Fruit fly (Drosophila melanogaster): Measurements from ENCODE around the gene t-cup.

t-cup gene

DNA sequence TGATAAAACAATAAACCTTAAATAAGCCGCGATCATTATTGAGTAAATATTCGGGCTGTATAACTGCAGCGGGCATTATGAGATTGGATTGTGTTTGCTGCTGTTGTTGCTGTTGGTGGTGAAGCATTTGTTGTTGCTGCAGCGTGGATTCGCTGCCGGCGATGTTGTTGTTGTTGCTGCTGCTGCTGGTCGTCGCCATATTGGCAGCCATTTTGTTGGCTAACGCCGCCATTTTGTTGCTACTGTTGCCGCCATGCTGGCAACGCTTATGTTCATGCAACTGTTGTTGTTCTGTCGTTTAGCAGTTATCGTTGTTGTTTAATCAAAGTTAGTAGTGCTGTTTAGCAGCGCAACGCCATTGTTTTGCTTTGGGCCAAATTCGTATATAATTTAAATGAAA lies 1.4 kb upstream of the t-cup start (continued):
- TF ChIP-seq CG10267 (tag; optimal IDR thresholded peaks at IDR 0.05): no peak
- TF ChIP-seq CG30431 (GFP tag; optimal IDR thresholded peaks at IDR 0.05): no peak
- no peak for TF ChIP-seq so (GFP tag; IDR thresholded peaks at IDR 0.05)
- TF ChIP-seq kni (GFP tag; optimal IDR thresholded peaks at IDR 0.05): no peak
- TF ChIP-seq zfh1 (GFP tag; IDR thresholded peaks at IDR 0.05): 0 out of 3 replicates have a peak, but pooled peaks have one; percentile 32
- peak in 1 of 2 experiments; percentile 6 for TF ChIP-seq bsh (GFP tag; optimal IDR thresholded peaks at IDR 0.05)
- TF ChIP-seq Pdp1 (GFP tag; optimal IDR thresholded peaks at IDR 0.05): peak in 1 of 2 experiments; percentile 14
- TF ChIP-seq CG6689 (GFP tag; IDR thresholded peaks at IDR 0.05): 0 out of 2 replicates have a peak, but pooled peaks have one; percentile 9
- 0 out of 2 replicates have a peak, but pooled peaks have one; percentile 11 for TF ChIP-seq CG31224 (GFP tag; IDR thresholded peaks at IDR 0.05)
- TF ChIP-seq Atf6 (GFP tag; IDR thresholded peaks at IDR 0.05): peak; percentile 19; the same call in 1 of the 2 replicates
- no peak for TF ChIP-seq ab (GFP tag; optimal IDR thresholded peaks at IDR 0.05)
- TF ChIP-seq CG12744 (GFP tag; optimal IDR thresholded peaks at IDR 0.05): peak; percentile 36
- TF ChIP-seq lov (optimal IDR thresholded peaks at IDR 0.05): no peak
- TF ChIP-seq lov (GFP tag; IDR thresholded peaks at IDR 0.05): 0 out of 3 replicates have a peak, but pooled peaks have one; percentile 60
- TF ChIP-seq NC2α (GFP tag; optimal IDR thresholded peaks at IDR 0.05): no peak
- no peak for TF ChIP-seq Gsc (GFP tag; IDR thresholded peaks at IDR 0.05)
- TF ChIP-seq knrl (GFP tag; IDR thresholded peaks at IDR 0.05; ENCODE audit: partially characterized antibody): no peak
- no peak for TF ChIP-seq fru (optimal IDR thresholded peaks at IDR 0.05)
- TF ChIP-seq CG16863 (GFP tag; optimal IDR thresholded peaks at IDR 0.05): no peak
- peak; percentile 38 for TF ChIP-seq zen (tag; optimal IDR thresholded peaks at IDR 0.05)
- no peak for TF ChIP-seq tx (GFP tag; optimal IDR thresholded peaks at IDR 0.05)
- no peak for TF ChIP-seq sc (optimal IDR thresholded peaks at IDR 0.05)
- peak; percentile 7 for TF ChIP-seq sc (GFP tag; optimal IDR thresholded peaks at IDR 0.05)
- no peak for TF ChIP-seq CG17912 (GFP tag; optimal IDR thresholded peaks at IDR 0.05)
- TF ChIP-seq Dref (GFP tag; IDR thresholded peaks at IDR 0.05): no peak
- no peak for TF ChIP-seq pum (GFP tag; optimal IDR thresholded peaks at IDR 0.05)
- no peak for TF ChIP-seq CG13894 (tag; optimal IDR thresholded peaks at IDR 0.05)
- no peak for TF ChIP-seq CG3407 (GFP tag; optimal IDR thresholded peaks at IDR 0.05)
- no peak for TF ChIP-seq Lim3 (GFP tag; IDR thresholded peaks at IDR 0.05)
- TF ChIP-seq ara (GFP tag; IDR thresholded peaks at IDR 0.05): 0 out of 2 replicates have a peak, but pooled peaks have one; percentile 11
- TF ChIP-seq dati (GFP tag; IDR thresholded peaks at IDR 0.05): no peak
- TF ChIP-seq cg (GFP tag; optimal IDR thresholded peaks at IDR 0.05): no peak
- peak; percentile 97 for TF ChIP-seq phol (tag; optimal IDR thresholded peaks at IDR 0.05)
- TF ChIP-seq NFAT (GFP tag; IDR thresholded peaks at IDR 0.05): no peak
- TF ChIP-seq CG12071 (GFP tag; optimal IDR thresholded peaks at IDR 0.05): peak; percentile 40
- TF ChIP-seq CG10654 (GFP tag; optimal IDR thresholded peaks at IDR 0.05): no peak
- TF ChIP-seq CG7987 (GFP tag; optimal IDR thresholded peaks at IDR 0.05): peak; percentile 30
- TF ChIP-seq CG5180 (GFP tag; optimal IDR thresholded peaks at IDR 0.05): peak; percentile 18
- TF ChIP-seq onecut (GFP tag; IDR thresholded peaks at IDR 0.05): peak; percentile 36
- peak; percentile 23 for TF ChIP-seq CG17359 (tag; optimal IDR thresholded peaks at IDR 0.05)
- TF ChIP-seq ap (GFP tag; IDR thresholded peaks at IDR 0.05): peak; percentile 19; the same call in 1 of the 2 replicates
- TF ChIP-seq CG15514 (GFP tag; optimal IDR thresholded peaks at IDR 0.05): no peak
- TF ChIP-seq CG10565 (GFP tag; optimal IDR thresholded peaks at IDR 0.05): no peak
- peak; percentile 52 for TF ChIP-seq Asciz (GFP tag; optimal IDR thresholded peaks at IDR 0.05)
- TF ChIP-seq az2 (GFP tag; optimal IDR thresholded peaks at IDR 0.05): no peak
- no peak for TF ChIP-seq yki (optimal IDR thresholded peaks at IDR 0.05)
- TF ChIP-seq dm (GFP tag; optimal IDR thresholded peaks at IDR 0.05): no peak
- TF ChIP-seq insv (GFP tag; optimal IDR thresholded peaks at IDR 0.05): no peak
- TF ChIP-seq CG16779 (GFP tag; IDR thresholded peaks at IDR 0.05): 0 out of 2 replicates have a peak, but pooled peaks have one; percentile 41
- peak; percentile 28 for TF ChIP-seq nom (GFP tag; optimal IDR thresholded peaks at IDR 0.05)
- TF ChIP-seq stc (GFP tag; IDR thresholded peaks at IDR 0.05): peak; percentile 45
- TF ChIP-seq CG2129 (GFP tag; IDR thresholded peaks at IDR 0.05; ENCODE audit: partially characterized antibody): no peak
